Worm (Caenorhabditis elegans): Measurements from ENCODE around the gene cls-1.
A peak's percentile ranks its signal among the peaks of the same experiment; 100 is the strongest.

The cls-1 gene

ce11 chrIII:7465347-7465746 lies 42.6 kb upstream of the cls-1 start, which contains the start of gene fum-1:
Gene fum-1 (plus strand): TSS chrIII:7465605.
- TF ChIP-seq hmg-1.1 (GFP tag; IDR thresholded peaks at IDR 0.05) (0 out of 2 replicates have a peak, but pooled peaks have one; percentile 46), zag-1 (tag; optimal IDR thresholded peaks at IDR 0.05) (no peak), vab-7 (GFP tag; IDR thresholded peaks at IDR 0.05) (no peak), dmd-9 (GFP tag; IDR thresholded peaks at IDR 0.05) (no peak), snpc-1.2 (GFP tag; IDR thresholded peaks at IDR 0.05) (no peak), hif-1 (tag; optimal IDR thresholded peaks at IDR 0.05) (peak in 1 of 2 experiments; percentile 56), mdl-1 (tag; optimal IDR thresholded peaks at IDR 0.05) (peak; percentile 40 to 91), dmd-6 (GFP tag; IDR thresholded peaks at IDR 0.05) (peak; percentile 60), mes-2 (tag; optimal IDR thresholded peaks at IDR 0.05; ENCODE audit: poor library complexity, severe bottlenecking) (peak; percentile 55), madf-5 (GFP tag; IDR thresholded peaks at IDR 0.05) (no peak), F44E2.7 (GFP tag; IDR thresholded peaks at IDR 0.05) (no peak), daf-8 (GFP tag; IDR thresholded peaks at IDR 0.05) (no peak), T26A8.4 (GFP tag; IDR thresholded peaks at IDR 0.05) (no peak; the same call in 1 of the 2 replicates), pqm-1 (tag; optimal IDR thresholded peaks at IDR 0.05) (no peak), dve-1 (tag; optimal IDR thresholded peaks at IDR 0.05; ENCODE audit: insufficient read depth) (peak; percentile 63), spr-1 (tag; optimal IDR thresholded peaks at IDR 0.05) (no peak), set-16 (GFP tag; IDR thresholded peaks at IDR 0.05) (no peak), nhr-10 (tag; optimal IDR thresholded peaks at IDR 0.05) (no peak), tra-1 (GFP tag; IDR thresholded peaks at IDR 0.05) (no peak), ceh-44 (GFP tag; IDR thresholded peaks at IDR 0.05) (no peak), F26F4.8 (GFP tag; conservative IDR thresholded peaks at IDR 0.05) (no peak), nhr-237 (tag; optimal IDR thresholded peaks at IDR 0.05) (no peak), madf-9 (GFP tag; conservative IDR thresholded peaks at IDR 0.05) (0 out of 2 replicates have a peak, but pooled peaks have one; percentile 19), nhr-25 (tag; optimal IDR thresholded peaks at IDR 0.05; ENCODE audit: borderline replicate concordance, insufficient read depth) (peak; percentile 69), T20F7.1 (GFP tag; optimal IDR thresholded peaks at IDR 0.05) (peak; percentile 10), gei-8 (GFP tag; optimal IDR thresholded peaks at IDR 0.05) (peak; percentile 21), daf-16 (GFP tag; optimal IDR thresholded peaks at IDR 0.05) (peak in 1 of 2 experiments; percentile 6), daf-16 (tag; optimal IDR thresholded peaks at IDR 0.05) (peak; percentile 31), spr-3 (GFP tag; optimal IDR thresholded peaks at IDR 0.05) (peak; percentile 31), nhr-77 (tag; optimal IDR thresholded peaks at IDR 0.05) (no peak), nhr-102 (tag; optimal IDR thresholded peaks at IDR 0.05) (peak; percentile 18), daf-12 (tag; optimal IDR thresholded peaks at IDR 0.05) (no peak), lin-38 (GFP tag; IDR thresholded peaks at IDR 0.05) (peak; percentile 70), mxl-2 (GFP tag; conservative IDR thresholded peaks at IDR 0.05) (no peak), zip-2 (tag; optimal IDR thresholded peaks at IDR 0.05) (no peak), ceh-20 (GFP tag; IDR thresholded peaks at IDR 0.05) (no peak), lin-13 (GFP tag; optimal IDR thresholded peaks at IDR 0.05) (peak; percentile 30), rbr-2 (tag; optimal IDR thresholded peaks at IDR 0.05) (peak; percentile 33), aha-1 (tag) (peak; percentile 97), nhr-28 (tag; optimal IDR thresholded peaks at IDR 0.05) (peak; percentile 54), php-3 (GFP tag; IDR thresholded peaks at IDR 0.05) (no peak), snpc-4 (tag; optimal IDR thresholded peaks at IDR 0.05) (no peak), dpl-1 (GFP tag; optimal IDR thresholded peaks at IDR 0.05) (peak; percentile 49), unc-62 (GFP tag; optimal IDR thresholded peaks at IDR 0.05 in 1 of 2) (no peak), unc-62 (tag; optimal IDR thresholded peaks at IDR 0.05) (no peak), saeg-2 (GFP tag; IDR thresholded peaks at IDR 0.05) (no peak), ctbp-1 (GFP tag; IDR thresholded peaks at IDR 0.05) (no peak), ces-1 (GFP tag; optimal IDR thresholded peaks at IDR 0.05) (no peak), R02D3.7 (tag; optimal IDR thresholded peaks at IDR 0.05) (no peak), mdt-29 (GFP tag; IDR thresholded peaks at IDR 0.05) (0 out of 2 replicates have a peak, but pooled peaks have one; percentile 19), ceh-82 (tag; optimal IDR thresholded peaks at IDR 0.05) (no peak), duxl-1 (tag; optimal IDR thresholded peaks at IDR 0.05; ENCODE audit: poor library complexity) (peak; percentile 49)

Data from whole organism, L4 larva.